Fruit fly (Drosophila melanogaster): ENCODE data around the gene Mayo.
A peak's percentile ranks its signal among the peaks of the same experiment; 100 is the strongest.

Mayo gene

DNA sequence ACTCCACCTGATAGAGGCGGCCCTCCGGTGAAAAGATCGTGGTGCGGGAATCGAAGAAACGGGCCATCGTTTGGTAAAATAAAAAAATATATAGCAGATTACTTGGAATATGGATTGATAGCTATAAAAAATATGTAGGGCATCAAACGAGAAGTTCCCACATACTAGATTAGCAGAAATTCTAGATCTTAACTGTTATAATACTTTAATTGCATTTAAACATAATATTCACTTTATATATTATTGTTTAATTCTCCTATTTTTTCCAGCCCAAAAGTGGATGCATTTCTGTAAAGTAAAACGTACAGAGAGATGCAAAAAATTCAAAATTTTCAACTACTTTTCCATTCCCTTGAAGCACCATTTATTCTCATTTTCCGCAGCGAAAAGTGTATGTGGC, 14.3 kb upstream of the Mayo start, which contains the start of gene Prosalpha3T (continued):
- no peak for TF ChIP-seq abd-A (tag; optimal IDR thresholded peaks at IDR 0.05)
- TF ChIP-seq toy (GFP tag; IDR thresholded peaks at IDR 0.05): no peak

DNA sequence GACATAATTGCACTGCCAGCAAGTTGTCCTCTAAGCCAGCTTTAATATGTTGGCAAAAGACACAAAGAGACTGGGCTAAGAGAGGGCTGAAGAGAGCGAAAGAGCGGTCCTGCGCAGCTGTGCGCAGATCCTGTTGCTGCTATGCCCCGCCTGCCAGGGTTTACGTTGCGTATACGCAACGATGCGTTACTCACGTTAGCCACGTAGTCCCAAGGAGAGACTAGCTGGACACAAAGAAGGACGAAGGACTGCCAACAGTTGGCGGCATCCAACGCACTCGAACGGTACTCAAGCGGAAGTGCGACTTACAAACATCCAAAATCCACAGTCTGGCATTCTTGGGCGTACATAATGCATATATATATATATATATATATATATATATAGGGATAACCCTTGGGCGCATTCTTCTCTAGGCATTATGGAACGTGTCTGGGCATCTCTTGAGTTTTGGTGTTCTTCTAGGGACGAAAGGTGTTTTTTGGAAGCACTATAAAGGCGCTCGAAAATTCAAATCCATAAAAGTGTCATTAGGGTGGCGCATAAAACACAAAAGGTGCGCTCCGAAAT, 10.9 kb upstream of the Mayo start:
- no peak for TF ChIP-seq CG30431 (GFP tag; optimal IDR thresholded peaks at IDR 0.05)
- no peak for TF ChIP-seq ttk (GFP tag; IDR thresholded peaks at IDR 0.05)
- no peak for TF ChIP-seq CG14860 (GFP tag; IDR thresholded peaks at IDR 0.05; ENCODE audit: partially characterized antibody)
- peak; percentile 21 for TF ChIP-seq Deaf1 (tag; optimal IDR thresholded peaks at IDR 0.05)
- TF ChIP-seq grn (GFP tag; optimal IDR thresholded peaks at IDR 0.05): no peak
- TF ChIP-seq CG1832 (GFP tag; optimal IDR thresholded peaks at IDR 0.05): no peak
- TF ChIP-seq knrl (GFP tag; IDR thresholded peaks at IDR 0.05; ENCODE audit: partially characterized antibody): no peak
- TF ChIP-seq jumu (GFP tag; optimal IDR thresholded peaks at IDR 0.05): no peak
- TF ChIP-seq fd3F (GFP tag; optimal IDR thresholded peaks at IDR 0.05): no peak
- no peak for TF ChIP-seq CG12299 (tag; optimal IDR thresholded peaks at IDR 0.05)
- no peak for TF ChIP-seq Sox100B (GFP tag; optimal IDR thresholded peaks at IDR 0.05)
- TF ChIP-seq CG8359 (GFP tag; optimal IDR thresholded peaks at IDR 0.05; ENCODE audit: borderline replicate concordance): no peak
- TF ChIP-seq trh (GFP tag; optimal IDR thresholded peaks at IDR 0.05): no peak
- no peak for TF ChIP-seq CG8765 (GFP tag; IDR thresholded peaks at IDR 0.05)
- TF ChIP-seq dpn (GFP tag; optimal IDR thresholded peaks at IDR 0.05): no peak
- TF ChIP-seq ewg (GFP tag; optimal IDR thresholded peaks at IDR 0.05): peak; percentile 25
- TF ChIP-seq Tbp (GFP tag; optimal IDR thresholded peaks at IDR 0.05): no peak
- no peak for TF ChIP-seq sug (tag; optimal IDR thresholded peaks at IDR 0.05)
- TF ChIP-seq Lhr (GFP tag; optimal IDR thresholded peaks at IDR 0.05): no peak
- TF ChIP-seq CG9817 (tag; optimal IDR thresholded peaks at IDR 0.05): no peak
- TF ChIP-seq Mes4 (GFP tag; optimal IDR thresholded peaks at IDR 0.05): no peak
- TF ChIP-seq CG13894 (tag; optimal IDR thresholded peaks at IDR 0.05): peak; percentile 92
- TF ChIP-seq CG18619 (GFP tag; optimal IDR thresholded peaks at IDR 0.05): no peak
- no peak for TF ChIP-seq nau (GFP tag; optimal IDR thresholded peaks at IDR 0.05)
- TF ChIP-seq CG3065 (GFP tag; optimal IDR thresholded peaks at IDR 0.05): no peak
- no peak for TF ChIP-seq klu (GFP tag; IDR thresholded peaks at IDR 0.05)
- no peak for TF ChIP-seq ac (GFP tag; optimal IDR thresholded peaks at IDR 0.05)
- no peak for TF ChIP-seq fd64A (GFP tag; optimal IDR thresholded peaks at IDR 0.05)
- TF ChIP-seq pfk (GFP tag; optimal IDR thresholded peaks at IDR 0.05): no peak
- peak; percentile 12 to 49 for TF ChIP-seq Trl (optimal IDR thresholded peaks at IDR 0.05)
- no peak for TF ChIP-seq Trl (GFP tag; optimal IDR thresholded peaks at IDR 0.05)
- no peak for TF ChIP-seq Gug (GFP tag; IDR thresholded peaks at IDR 0.05)
- no peak for TF ChIP-seq Doc2 (GFP tag; IDR thresholded peaks at IDR 0.05)
- TF ChIP-seq Blimp-1 (GFP tag; optimal IDR thresholded peaks at IDR 0.05): no peak
- no peak for TF ChIP-seq prd (optimal IDR thresholded peaks at IDR 0.05)
- no peak for TF ChIP-seq prd (GFP tag; IDR thresholded peaks at IDR 0.05)
- TF ChIP-seq CG6254 (GFP tag; optimal IDR thresholded peaks at IDR 0.05): no peak
- TF ChIP-seq Drgx (GFP tag; IDR thresholded peaks at IDR 0.05): no peak
- no peak for TF ChIP-seq CG10565 (GFP tag; optimal IDR thresholded peaks at IDR 0.05)
- TF ChIP-seq CG9609 (GFP tag; optimal IDR thresholded peaks at IDR 0.05): no peak
- no peak for TF ChIP-seq Jarid2 (GFP tag; optimal IDR thresholded peaks at IDR 0.05)
- no peak for TF ChIP-seq sisA (GFP tag; IDR thresholded peaks at IDR 0.05)
- TF ChIP-seq sqz (GFP tag; optimal IDR thresholded peaks at IDR 0.05): no peak
- no peak for TF ChIP-seq tgo (GFP tag; IDR thresholded peaks at IDR 0.05)
- no peak for TF ChIP-seq CG6654 (GFP tag; optimal IDR thresholded peaks at IDR 0.05)
- TF ChIP-seq Meics (GFP tag; optimal IDR thresholded peaks at IDR 0.05): no peak
- TF ChIP-seq CG3838 (GFP tag; optimal IDR thresholded peaks at IDR 0.05): no peak
- TF ChIP-seq Fer3 (tag; optimal IDR thresholded peaks at IDR 0.05): no peak

Measured in whole organism, embryonic.